Worm (Caenorhabditis elegans): ENCODE results near the gene spe-10.

DNA sequence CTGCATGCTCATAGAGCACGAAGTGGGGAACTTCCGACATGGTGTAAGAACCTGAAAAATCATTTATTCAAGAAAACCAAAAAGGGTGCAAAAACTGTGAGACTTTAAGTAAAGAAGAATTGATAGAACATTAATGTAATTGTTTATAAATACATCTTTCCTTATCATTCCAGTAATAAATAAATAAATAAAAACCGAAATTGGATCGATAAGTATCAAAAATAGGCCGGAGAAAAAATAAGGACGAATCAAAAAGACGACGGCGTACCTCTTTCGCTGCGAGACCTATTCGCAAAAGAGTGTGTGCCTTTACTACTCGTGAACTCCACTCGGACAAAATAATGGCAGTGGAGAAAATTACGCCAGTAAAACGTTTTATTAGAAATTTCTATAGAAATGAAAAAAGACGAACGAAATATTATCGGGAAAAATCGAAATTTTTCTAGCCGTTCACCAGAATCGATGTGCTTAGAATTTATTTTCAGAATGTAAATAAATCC lies 31.1 kb upstream of the spe-10 start, which contains the start of gene nol-56:
- TF ChIP-seq elt-2 (tag; optimal IDR thresholded peaks at IDR 0.05) = peak; percentile 58
- no peak for TF ChIP-seq nhr-76 (tag; optimal IDR thresholded peaks at IDR 0.05)
- TF ChIP-seq elt-3 (tag; optimal IDR thresholded peaks at IDR 0.05) = no peak
- no peak for TF ChIP-seq nhr-237 (tag; optimal IDR thresholded peaks at IDR 0.05)
- TF ChIP-seq R02D3.7 (tag; optimal IDR thresholded peaks at IDR 0.05) = peak; percentile 4
- TF ChIP-seq eor-1 (tag; optimal IDR thresholded peaks at IDR 0.05) = no peak
- TF ChIP-seq zag-1 (tag; optimal IDR thresholded peaks at IDR 0.05) = no peak
- peak; percentile 80 for TF ChIP-seq snpc-4 (tag; optimal IDR thresholded peaks at IDR 0.05)
- TF ChIP-seq pqm-1 (tag; optimal IDR thresholded peaks at IDR 0.05) = peak; percentile 34
- no peak for TF ChIP-seq mml-1 (tag; optimal IDR thresholded peaks at IDR 0.05)
- no peak for TF ChIP-seq aly-2 (tag; optimal IDR thresholded peaks at IDR 0.05)
- TF ChIP-seq ztf-11 (tag; optimal IDR thresholded peaks at IDR 0.05) = no peak
- no peak for TF ChIP-seq nhr-77 (tag; optimal IDR thresholded peaks at IDR 0.05)

Data from whole organism, L3 larva.